Worm (Caenorhabditis elegans) whole organism, L4 larva: ENCODE measurements around the gene lron-5.

Experiments
- F10B5.3 ChIP-seq: sonication (generic microtip); optimal IDR thresholded peaks from 2 replicates; lab custom pipeline; 2016; ENCODE audit warnings: mild to moderate bottlenecking, missing genetic modification characterization, missing compliant biosample characterization
- R02D3.7 ChIP-seq: fragments of 150-350 bp; sonication (generic microtip); optimal IDR thresholded peaks from 3 replicates; lab custom pipeline; 2014; ENCODE audit warnings: missing biosample characterization, missing genetic modification characterization
- ZK546.5 ChIP-seq, 2 experiments: sonication (generic microtip); optimal IDR thresholded peaks; 2 replicates each; lab custom pipeline; 2017; ENCODE audit warnings: missing biosample characterization in 2 of 2, missing genetic modification characterization in 2 of 2
- aly-2 ChIP-seq: sonication (generic microtip); optimal IDR thresholded peaks from 2 replicates; lab custom pipeline; 2018; ENCODE audit warnings: missing biosample characterization, missing genetic modification characterization
- ceh-20 ChIP-seq: fragments of 200-800 bp; sonication (Bioruptor generic); IDR thresholded peaks from 2 replicates; pipeline ENCODE4 v1.3.6; 2022; ENCODE audit warnings: missing genetic modification reagents, missing genetic modification characterization, missing compliant biosample characterization
- ceh-28 ChIP-seq: fragments of 150-350 bp; optimal IDR thresholded peaks from 2 replicates; lab custom pipeline; 2014; ENCODE audit warnings: missing biosample characterization, missing genetic modification reagents, missing genetic modification characterization
- daf-12 ChIP-seq: fragments of 150-350 bp; optimal IDR thresholded peaks from 2 replicates; lab custom pipeline; 2014; ENCODE audit warnings: missing biosample characterization, missing genetic modification reagents, missing genetic modification characterization
- daf-16 ChIP-seq, 3 experiments: sonication (generic microtip); optimal IDR thresholded peaks; 2 replicates each; lab custom pipeline; 2016 to 2017; ENCODE audit warnings: missing genetic modification characterization in 3 of 3, missing genetic modification reagents in 3 of 3, mild to moderate bottlenecking in 2 of 3, missing compliant biosample characterization in 2 of 3, missing biosample characterization in 1 of 3, moderate library complexity in 1 of 3
- daf-19 ChIP-seq: fragments of 200-800 bp; sonication (Bioruptor generic); conservative IDR thresholded peaks from 2 replicates; pipeline ENCODE4 v1.3.6; 2022; ENCODE audit warnings: missing genetic modification characterization, missing compliant biosample characterization
- daf-8 ChIP-seq: fragments of 200-800 bp; sonication (Bioruptor generic); IDR thresholded peaks from 2 replicates; pipeline ENCODE4 v1.3.6; 2022; ENCODE audit warnings: missing genetic modification characterization, missing compliant biosample characterization
- dmd-6 ChIP-seq: fragments of 200-800 bp; sonication (Bioruptor generic); IDR thresholded peaks from 2 replicates; pipeline ENCODE4 v1.3.6; 2022; ENCODE audit warnings: missing genetic modification reagents, missing genetic modification characterization, missing compliant biosample characterization
- dve-1 ChIP-seq: sonication (generic microtip); optimal IDR thresholded peaks from 2 replicates; lab custom pipeline; 2017; ENCODE audit warnings: antibody characterized with exemption, mild to moderate bottlenecking, missing genetic modification characterization, missing compliant biosample characterization; ENCODE audit not compliant: insufficient read depth
- egl-27 ChIP-seq: sonication (generic microtip); optimal IDR thresholded peaks from 3 replicates; lab custom pipeline; 2017; ENCODE audit warnings: missing biosample characterization, missing genetic modification reagents, missing genetic modification characterization
- egl-43 ChIP-seq: fragments of 200-800 bp; sonication (Bioruptor generic); IDR thresholded peaks from 2 replicates; pipeline ENCODE4 v1.3.6; 2022; ENCODE audit warnings: missing genetic modification reagents, missing genetic modification characterization, missing compliant biosample characterization
- lin-29 ChIP-seq: fragments of 200-800 bp; sonication (Bioruptor generic); IDR thresholded peaks from 2 replicates; pipeline ENCODE4 v1.3.6; 2022; ENCODE audit warnings: missing genetic modification reagents, missing genetic modification characterization, missing compliant biosample characterization
- lin-39 ChIP-seq: fragments of 150-350 bp; optimal IDR thresholded peaks from 2 replicates; lab custom pipeline; 2014; ENCODE audit warnings: missing biosample characterization, missing genetic modification reagents, missing genetic modification characterization
- lir-3 ChIP-seq: sonication (generic microtip); optimal IDR thresholded peaks from 2 replicates; lab custom pipeline; 2016; ENCODE audit warnings: mild to moderate bottlenecking, missing genetic modification characterization, missing compliant biosample characterization
- mxl-2 ChIP-seq: fragments of 200-800 bp; sonication (Bioruptor generic); conservative IDR thresholded peaks from 2 replicates; pipeline ENCODE4 v1.3.6; 2022; ENCODE audit warnings: missing genetic modification reagents, missing genetic modification characterization, missing compliant biosample characterization
- nhr-6 ChIP-seq: fragments of 150-350 bp; optimal IDR thresholded peaks from 2 replicates; lab custom pipeline; 2014; ENCODE audit warnings: missing biosample characterization, missing genetic modification characterization
- pqm-1 ChIP-seq: sonication (generic microtip); optimal IDR thresholded peaks from 2 replicates; lab custom pipeline; 2017; ENCODE audit warnings: missing biosample characterization, missing genetic modification characterization
- saeg-2 ChIP-seq: fragments of 200-800 bp; sonication (Bioruptor generic); IDR thresholded peaks from 2 replicates; pipeline ENCODE4 v1.3.6; 2022; ENCODE audit warnings: missing genetic modification reagents, missing genetic modification characterization, missing compliant biosample characterization
- skn-1 ChIP-seq: fragments of 150-350 bp; optimal IDR thresholded peaks from 2 replicates; lab custom pipeline; 2014; ENCODE audit warnings: missing biosample characterization, missing genetic modification characterization
- snpc-1.2 ChIP-seq: fragments of 200-800 bp; sonication (Bioruptor generic); IDR thresholded peaks from 2 replicates; pipeline ENCODE4 v1.3.6; 2022; ENCODE audit warnings: missing genetic modification reagents, missing genetic modification characterization, missing compliant biosample characterization
- snpc-4 ChIP-seq: fragments of 150-350 bp; optimal IDR thresholded peaks from 2 replicates; lab custom pipeline; 2014; ENCODE audit warnings: missing biosample characterization, missing genetic modification characterization
- spr-1 ChIP-seq: sonication (generic microtip); optimal IDR thresholded peaks from 2 replicates; lab custom pipeline; 2016; ENCODE audit warnings: mild to moderate bottlenecking, missing genetic modification characterization, missing compliant biosample characterization

The lron-5 gene

ce11 chrIII:4668073-4668472, 45.2 kb downstream of the lron-5 start (continued):
- TF ChIP-seq daf-19 (GFP tag; lab: Robert Waterston, UW), result no peak
- TF ChIP-seq F10B5.3 (tag; lab: Kevin White, UChicago), result no peak
- no peak for TF ChIP-seq snpc-4
- TF ChIP-seq saeg-2 (GFP tag; lab: Robert Waterston, UW), result no peak
- TF ChIP-seq ceh-20 (GFP tag; lab: Robert Waterston, UW), result no peak
- TF ChIP-seq daf-16 (GFP tag; optimal IDR thresholded peaks at IDR 0.05; lab: Kevin White, UChicago), result no peak
- peak; percentile 56 for TF ChIP-seq daf-16 (tag; optimal IDR thresholded peaks at IDR 0.05; lab: Kevin White, UChicago)
- no peak for TF ChIP-seq nhr-6
- TF ChIP-seq ceh-28 (tag; lab: Kevin White, UChicago), result no peak
- 0 out of 2 replicates have a peak, but pooled peaks have one; percentile 13 for TF ChIP-seq dmd-6 (GFP tag; lab: Robert Waterston, UW)
- TF ChIP-seq lir-3 (tag; lab: Kevin White, UChicago), result no peak
- TF ChIP-seq dve-1 (tag; lab: Kevin White, UChicago), result peak; percentile 21
- no peak for TF ChIP-seq lin-39 (tag; lab: Kevin White, UChicago)
- no peak for TF ChIP-seq mxl-2 (GFP tag; lab: Robert Waterston, UW)

ce11 chrIII:4671491-4671890, 48.7 kb downstream of the lron-5 start, which contains the start of gene T23F11.11:
T23F11.11 (minus strand) TSS chrIII:4671591.
- TF ChIP-seq pqm-1 (tag; lab: Kevin White, UChicago) (peak; percentile 5), aly-2 (tag; lab: Kevin White, UChicago) (no peak), daf-8 (no peak)

DNA sequence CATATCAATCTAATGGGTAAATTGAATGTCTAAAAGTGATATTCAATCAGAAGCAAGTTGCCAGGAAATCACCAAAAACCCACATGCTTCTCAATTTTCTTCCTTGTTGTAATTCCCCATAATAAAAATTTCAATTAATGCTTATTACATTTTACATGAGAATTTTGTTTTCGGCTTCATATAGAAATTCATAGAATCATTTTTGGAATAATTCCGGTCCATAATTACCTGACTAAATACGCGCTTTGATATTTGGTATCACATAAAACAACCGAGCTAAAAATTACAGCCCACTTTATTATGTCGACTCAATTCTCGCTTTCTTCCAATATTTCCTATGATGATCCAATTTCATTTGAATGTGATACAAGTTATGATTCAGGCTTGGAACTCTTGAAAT, 49.1 kb downstream of the lron-5 start, which contains the start of gene srg-13:
srg-13 (plus strand) TSS at position 301 of the 400 bp plus-strand sequence.
- TF ChIP-seq egl-27 (tag; lab: Kevin White, UChicago) (no peak), snpc-1.2 (GFP tag; lab: Robert Waterston, UW) (no peak), daf-12 (no peak), lin-29 (no peak), R02D3.7 (tag; lab: Kevin White, UChicago) (no peak), egl-43 (no peak), ZK546.5 (tag; optimal IDR thresholded peaks at IDR 0.05; lab: Kevin White, UChicago) (no peak), spr-1 (tag; lab: Kevin White, UChicago) (no peak), skn-1 (tag; lab: Kevin White, UChicago) (no peak)
